Fruit fly (Drosophila melanogaster) whole organism, embryonic: ENCODE data around the gene Pex1.
A peak's percentile ranks its signal among the peaks of the same experiment; 100 is the strongest.

Source experiments
- Abd-B ChIP-seq: fragments of 200-800 bp; sonication (Bioruptor generic); optimal IDR thresholded peaks from 2 replicates; lab custom pipeline; 2018; ENCODE audit warnings: missing biosample characterization, mild to moderate bottlenecking, missing genetic modification characterization, moderate library complexity
- Awh ChIP-seq: fragments of 200-800 bp; sonication (Bioruptor generic); IDR thresholded peaks from 2 replicates; pipeline ENCODE4, ENCODE4 v1.3.6; 2022; ENCODE audit warnings: missing biosample characterization, missing genetic modification characterization
- B-H2 ChIP-seq: fragments of 200-800 bp; sonication (Bioruptor generic); optimal IDR thresholded peaks from 2 replicates; lab custom pipeline; 2018; ENCODE audit warnings: missing biosample characterization, mild to moderate bottlenecking, missing genetic modification characterization
- CG10209 ChIP-seq: fragments of 200-800 bp; sonication (Bioruptor generic); optimal IDR thresholded peaks from 3 replicates; lab custom pipeline; 2017; ENCODE audit warnings: missing biosample characterization, mild to moderate bottlenecking, missing genetic modification characterization, missing genetic modification reagents
- CG10654 ChIP-seq: fragments of 200-800 bp; sonication (Bioruptor generic); optimal IDR thresholded peaks from 2 replicates; lab custom pipeline; 2016; ENCODE audit warnings: missing biosample characterization, missing genetic modification characterization
- CG11247 ChIP-seq: fragments of 200-800 bp; sonication (Bioruptor generic); IDR thresholded peaks from 2 replicates; pipeline ENCODE4 v1.3.6; 2022; ENCODE audit warnings: missing biosample characterization, missing genetic modification characterization
- CG11504 ChIP-seq: fragments of 200-800 bp; sonication (Bioruptor generic); optimal IDR thresholded peaks from 3 replicates; lab custom pipeline; 2019; ENCODE audit warnings: missing biosample characterization, mild to moderate bottlenecking, missing genetic modification characterization, moderate library complexity
- CG12769 ChIP-seq: fragments of 200-800 bp; sonication (Bioruptor generic); optimal IDR thresholded peaks from 2 replicates; lab custom pipeline; 2019; ENCODE audit warnings: missing biosample characterization, mild to moderate bottlenecking, missing genetic modification characterization, moderate library complexity
- CG13894 ChIP-seq: fragments of 200-800 bp; sonication (Bioruptor generic); optimal IDR thresholded peaks from 3 replicates; lab custom pipeline; 2018; ENCODE audit warnings: missing biosample characterization, mild to moderate bottlenecking, missing genetic modification characterization, moderate library complexity
- CG16779 ChIP-seq: fragments of 200-800 bp; sonication (Bioruptor generic); IDR thresholded peaks from 2 replicates; pipeline ENCODE4 v1.3.6; 2022; ENCODE audit warnings: missing biosample characterization, missing genetic modification characterization
- CG17385 ChIP-seq: fragments of 200-800 bp; sonication (Bioruptor generic); optimal IDR thresholded peaks from 3 replicates; lab custom pipeline; 2018; ENCODE audit warnings: missing biosample characterization, mild to moderate bottlenecking, missing genetic modification characterization
- CG17912 ChIP-seq: fragments of 200-800 bp; sonication (Bioruptor generic); optimal IDR thresholded peaks from 2 replicates; lab custom pipeline; 2018; ENCODE audit warnings: missing biosample characterization, mild to moderate bottlenecking, missing genetic modification characterization
- CG1832 ChIP-seq: fragments of 200-800 bp; sonication (Bioruptor generic); optimal IDR thresholded peaks from 2 replicates; lab custom pipeline; 2017; ENCODE audit warnings: missing biosample characterization, mild to moderate bottlenecking, missing genetic modification characterization, inconsistent platforms
- CG2199 ChIP-seq: fragments of 200-800 bp; sonication (Bioruptor generic); IDR thresholded peaks from 3 replicates; pipeline ENCODE4 v1.3.6; 2022; ENCODE audit warnings: missing biosample characterization, missing genetic modification characterization
- CG2678 ChIP-seq: fragments of 200-800 bp; sonication (Bioruptor generic); optimal IDR thresholded peaks from 3 replicates; lab custom pipeline; 2019; ENCODE audit warnings: missing biosample characterization, mild to moderate bottlenecking, missing genetic modification characterization, moderate library complexity
- CG4424 ChIP-seq: fragments of 200-800 bp; sonication (Bioruptor generic); optimal IDR thresholded peaks from 3 replicates; lab custom pipeline; 2016; ENCODE audit warnings: missing biosample characterization, missing genetic modification characterization
- CG4730 ChIP-seq: fragments of 200-800 bp; sonication (Bioruptor generic); IDR thresholded peaks from 2 replicates; pipeline ENCODE4 v1.3.6; 2022; ENCODE audit warnings: missing biosample characterization, missing genetic modification characterization
- CG5180 ChIP-seq: fragments of 200-800 bp; sonication (Bioruptor generic); optimal IDR thresholded peaks from 3 replicates; lab custom pipeline; 2017; ENCODE audit warnings: missing biosample characterization, missing genetic modification characterization, mild to moderate bottlenecking, moderate library complexity, missing genetic modification reagents
- CG7987 ChIP-seq: fragments of 200-800 bp; sonication (Bioruptor generic); optimal IDR thresholded peaks from 2 replicates; lab custom pipeline; 2018; ENCODE audit warnings: missing biosample characterization, mild to moderate bottlenecking, missing genetic modification characterization, moderate library complexity
- CG8281 ChIP-seq: fragments of 200-800 bp; sonication (Bioruptor generic); optimal IDR thresholded peaks from 2 replicates; lab custom pipeline; 2018; ENCODE audit warnings: missing biosample characterization, mild to moderate bottlenecking, missing genetic modification characterization, moderate library complexity
- Dbx ChIP-seq: fragments of 200-800 bp; sonication (Bioruptor generic); IDR thresholded peaks from 3 replicates; pipeline ENCODE4 v1.3.6; 2022; ENCODE audit warnings: missing biosample characterization, missing genetic modification characterization
- Dll ChIP-seq: fragments of 200-800 bp; sonication (Bioruptor generic); IDR thresholded peaks from 4 replicates; pipeline ENCODE4 v1.3.6; 2022; ENCODE audit warnings: missing biosample characterization, missing genetic modification characterization; ENCODE audit not compliant: partially characterized antibody
- Gsc ChIP-seq: fragments of 200-800 bp; sonication (Bioruptor generic); IDR thresholded peaks from 2 replicates; pipeline ENCODE4 v1.3.6; 2022; ENCODE audit warnings: missing biosample characterization, missing genetic modification characterization
- HLH4C ChIP-seq: fragments of 200-800 bp; sonication (Bioruptor generic); IDR thresholded peaks from 3 replicates; pipeline ENCODE4 v1.3.6; 2022; ENCODE audit warnings: missing biosample characterization, missing genetic modification characterization; ENCODE audit not compliant: partially characterized antibody
- HmgD ChIP-seq: fragments of 200-800 bp; sonication (Bioruptor generic); optimal IDR thresholded peaks from 3 replicates; lab custom pipeline; 2016; ENCODE audit warnings: missing biosample characterization, missing genetic modification characterization
- Hr78 ChIP-seq, 2 experiments: fragments of 200-800 bp in 1 of 2; fragments of >200 bp in 1 of 2; sonication (Bioruptor generic) in 1 of 2; optimal IDR thresholded peaks; 2 replicates each; lab custom pipeline; 2017 to 2019; ENCODE audit warnings: missing biosample characterization in 2 of 2, missing genetic modification characterization in 2 of 2, mild to moderate bottlenecking in 1 of 2, moderate library complexity in 1 of 2
- Lpt ChIP-seq: fragments of >200 bp; optimal IDR thresholded peaks from 2 replicates; lab custom pipeline; 2018; ENCODE audit warnings: missing biosample characterization, missing genetic modification characterization
- Mes4 ChIP-seq: fragments of 200-800 bp; sonication (Bioruptor generic); optimal IDR thresholded peaks from 2 replicates; lab custom pipeline; 2016; ENCODE audit warnings: missing biosample characterization, missing genetic modification characterization
- Nf-YC ChIP-seq: fragments of 200-800 bp; optimal IDR thresholded peaks from 3 replicates; lab custom pipeline; 2019; ENCODE audit warnings: missing biosample characterization, mild to moderate bottlenecking, missing genetic modification characterization, moderate library complexity
- Rfx ChIP-seq: fragments of 200-800 bp; sonication (Bioruptor generic); IDR thresholded peaks from 2 replicates; pipeline ENCODE4 v1.3.6; 2022; ENCODE audit warnings: missing biosample characterization, missing genetic modification characterization
- Six4 ChIP-seq: fragments of 200-800 bp; sonication (Bioruptor generic); optimal IDR thresholded peaks from 2 replicates; lab custom pipeline; 2016; ENCODE audit warnings: missing biosample characterization, missing genetic modification characterization
- Trl ChIP-seq, 3 experiments: fragments of >200 bp in 2 of 3; fragments of 200-800 bp in 1 of 3; sonication (Bioruptor generic) in 1 of 3; optimal IDR thresholded peaks; 2 replicates in 1 of 3; 3 replicates in 2 of 3; lab custom pipeline; 2016 to 2017; ENCODE audit warnings: missing biosample characterization in 1 of 3, missing genetic modification characterization in 1 of 3
- abd-A ChIP-seq: fragments of 200-800 bp; sonication (Bioruptor generic); optimal IDR thresholded peaks from 3 replicates; lab custom pipeline; 2019; ENCODE audit warnings: missing biosample characterization, mild to moderate bottlenecking, missing genetic modification characterization, moderate library complexity
- aop ChIP-seq: fragments of 200-800 bp; sonication (Bioruptor generic); IDR thresholded peaks from 2 replicates; pipeline ENCODE4 v1.3.6; 2022; ENCODE audit warnings: missing biosample characterization, missing genetic modification characterization
- chinmo ChIP-seq: fragments of 200-800 bp; sonication (Bioruptor generic); IDR thresholded peaks from 4 replicates; pipeline ENCODE4 v1.3.6; 2022; ENCODE audit warnings: missing biosample characterization, missing genetic modification characterization; ENCODE audit not compliant: partially characterized antibody
- ci ChIP-seq: fragments of 200-800 bp; sonication (Bioruptor generic); IDR thresholded peaks from 3 replicates; pipeline ENCODE4 v1.3.6; 2022; ENCODE audit warnings: missing biosample characterization, missing genetic modification characterization
- crol ChIP-seq: fragments of 200-800 bp; sonication (Bioruptor generic); IDR thresholded peaks from 2 replicates; pipeline ENCODE4 v1.3.6; 2022; ENCODE audit warnings: missing biosample characterization, missing genetic modification characterization
- gce ChIP-seq: fragments of 200-800 bp; sonication (Bioruptor generic); IDR thresholded peaks from 3 replicates; pipeline ENCODE4 v1.3.6; 2022; ENCODE audit warnings: missing biosample characterization, missing genetic modification characterization
- gfzf ChIP-seq: fragments of 200-800 bp; sonication (Bioruptor generic); optimal IDR thresholded peaks from 2 replicates; lab custom pipeline; 2016; ENCODE audit warnings: missing biosample characterization, mild to moderate bottlenecking, missing genetic modification characterization, moderate library complexity
- h ChIP-seq: fragments of >200 bp; optimal IDR thresholded peaks from 2 replicates; lab custom pipeline; 2017
- her ChIP-seq: fragments of 200-800 bp; sonication (Bioruptor generic); optimal IDR thresholded peaks from 2 replicates; lab custom pipeline; 2016; ENCODE audit warnings: missing biosample characterization, missing genetic modification characterization
- kay ChIP-seq: fragments of 200-800 bp; sonication (Bioruptor generic); optimal IDR thresholded peaks from 2 replicates; lab custom pipeline; 2016; ENCODE audit warnings: missing biosample characterization, missing genetic modification characterization
- onecut ChIP-seq: fragments of 200-800 bp; sonication (Bioruptor generic); IDR thresholded peaks from 2 replicates; pipeline ENCODE4 v1.3.6; 2022; ENCODE audit warnings: missing biosample characterization, missing genetic modification characterization
- pb ChIP-seq: fragments of 200-800 bp; sonication (Bioruptor generic); optimal IDR thresholded peaks from 3 replicates; lab custom pipeline; 2016; ENCODE audit warnings: missing biosample characterization, missing genetic modification characterization
- sd ChIP-seq: fragments of 200-800 bp; sonication (Bioruptor generic); optimal IDR thresholded peaks from 3 replicates; lab custom pipeline; 2018; ENCODE audit warnings: missing biosample characterization, mild to moderate bottlenecking, missing genetic modification characterization, moderate library complexity
- shn ChIP-seq: fragments of 200-800 bp; sonication (Bioruptor generic); optimal IDR thresholded peaks from 3 replicates; lab custom pipeline; 2016; ENCODE audit warnings: missing biosample characterization, missing genetic modification characterization
- sug ChIP-seq: fragments of 200-800 bp; optimal IDR thresholded peaks from 2 replicates; lab custom pipeline; 2019; ENCODE audit warnings: missing biosample characterization, mild to moderate bottlenecking, missing genetic modification characterization, moderate library complexity
- vvl ChIP-seq: fragments of 200-800 bp; sonication (Bioruptor generic); IDR thresholded peaks from 2 replicates; pipeline ENCODE4 v1.3.6; 2022; ENCODE audit warnings: missing biosample characterization, missing genetic modification characterization
- wek ChIP-seq: fragments of 200-800 bp; sonication (Bioruptor generic); optimal IDR thresholded peaks from 3 replicates; lab custom pipeline; 2018; ENCODE audit warnings: missing biosample characterization, mild to moderate bottlenecking, missing genetic modification characterization, moderate library complexity

Pex1 gene

DNA sequence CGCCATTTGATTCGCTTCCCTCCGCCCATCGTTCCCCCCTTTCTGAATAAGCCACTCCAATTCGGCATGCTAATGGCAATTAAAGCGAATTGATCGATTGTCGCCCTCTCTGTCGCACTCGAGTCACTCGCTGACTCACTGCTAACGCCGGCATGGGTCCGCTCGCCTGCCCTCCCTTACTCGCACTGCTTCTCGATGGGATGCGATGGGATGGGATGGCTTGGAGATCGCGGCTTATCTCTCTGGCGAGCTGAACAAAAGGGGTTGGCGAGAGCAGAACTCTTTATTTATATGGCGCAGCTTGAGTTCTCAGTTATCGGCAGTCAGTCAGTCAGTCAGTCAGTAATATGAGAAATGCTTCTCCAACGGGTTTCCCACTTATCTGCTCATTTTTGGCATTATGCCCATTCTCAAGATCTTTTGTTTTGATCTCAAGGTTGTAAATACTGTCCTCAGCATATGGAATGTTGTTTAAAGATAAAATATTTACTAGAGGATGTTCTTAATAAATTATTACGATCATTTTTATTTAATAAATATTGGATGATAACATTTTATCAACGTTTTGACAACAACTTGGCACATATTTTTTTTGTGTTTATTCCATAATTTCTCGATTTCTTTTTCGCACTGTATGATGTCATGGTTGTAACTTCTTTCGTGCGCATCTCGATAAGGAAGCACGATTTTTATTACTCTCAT, 15.7 kb upstream of the Pex1 start (continued):
- TF ChIP-seq Awh (peak; percentile 67; the same call in 1 of the 2 replicates), CG4730 (GFP tag; lab: Robert Waterston, UW) (no peak), Dll (GFP tag; lab: Robert Waterston, UW) (peak; percentile 19; the same call in 1 of the 4 replicates), aop (GFP tag; lab: Robert Waterston, UW) (no peak), CG13894 (tag; lab: Kevin White, UChicago) (peak; percentile 64), B-H2 (GFP tag; lab: Kevin White, UChicago) (peak; percentile 40), CG2678 (tag; lab: Kevin White, UChicago) (no peak), HmgD (GFP tag; lab: Kevin White, UChicago) (no peak), CG8281 (tag; lab: Kevin White, UChicago) (peak; percentile 79), Lpt (GFP tag; lab: Kevin White, UChicago) (no peak), CG17912 (no peak), CG10654 (GFP tag; lab: Kevin White, UChicago) (no peak), abd-A (tag; lab: Kevin White, UChicago) (peak; percentile 89), crol (GFP tag; lab: Robert Waterston, UW) (peak; percentile 88), Nf-YC (peak; percentile 33), gfzf (GFP tag; lab: Kevin White, UChicago) (no peak), CG1832 (GFP tag; lab: Kevin White, UChicago) (peak; percentile 85), Dbx (GFP tag; lab: Robert Waterston, UW) (0 out of 3 replicates have a peak, but pooled peaks have one; percentile 6), onecut (GFP tag; lab: Robert Waterston, UW) (0 out of 2 replicates have a peak, but pooled peaks have one; percentile 7), Rfx (GFP tag; lab: Robert Waterston, UW) (0 out of 2 replicates have a peak, but pooled peaks have one; percentile 13), vvl (GFP tag; lab: Robert Waterston, UW) (peak; percentile 62), shn (GFP tag; lab: Kevin White, UChicago) (no peak), CG11504 (tag; lab: Kevin White, UChicago) (no peak), pb (GFP tag; lab: Kevin White, UChicago) (no peak), CG16779 (GFP tag; lab: Robert Waterston, UW) (no peak), sug (tag; lab: Kevin White, UChicago) (peak; percentile 50), wek (GFP tag; lab: Kevin White, UChicago) (no peak), kay (GFP tag; lab: Kevin White, UChicago) (peak; percentile 82), CG5180 (no peak), gce (GFP tag; lab: Robert Waterston, UW) (no peak), sd (tag; lab: Kevin White, UChicago) (peak; percentile 36), CG4424 (GFP tag; lab: Kevin White, UChicago) (no peak), CG12769 (tag; lab: Kevin White, UChicago) (peak; percentile 69), CG2199 (GFP tag; lab: Robert Waterston, UW) (peak; percentile 72; the same call in 1 of the 3 replicates), CG17385 (GFP tag; lab: Kevin White, UChicago) (no peak), Abd-B (GFP tag; lab: Kevin White, UChicago) (peak; percentile 25), h (lab: Kevin White, UChicago) (no peak), Trl (optimal IDR thresholded peaks at IDR 0.05; lab: Kevin White, UChicago) (peak in 1 of 2 experiments; percentile 1), Trl (GFP tag; optimal IDR thresholded peaks at IDR 0.05; lab: Kevin White, UChicago) (no peak), her (GFP tag; lab: Kevin White, UChicago) (no peak), ci (no peak), Six4 (GFP tag; lab: Kevin White, UChicago) (no peak), CG11247 (no peak), HLH4C (GFP tag; lab: Robert Waterston, UW) (no peak), Gsc (GFP tag; lab: Robert Waterston, UW) (no peak), Mes4 (no peak), chinmo (GFP tag; lab: Robert Waterston, UW) (peak; percentile 86; the same call in 2 of the 4 replicates), CG7987 (GFP tag; lab: Kevin White, UChicago) (peak; percentile 57), CG10209 (GFP tag; lab: Kevin White, UChicago) (peak; percentile 45), Hr78 (GFP tag; optimal IDR thresholded peaks at IDR 0.05; lab: Kevin White, UChicago) (no peak)
